Worm (Caenorhabditis elegans) whole organism, L4 larva: ENCODE measurements around the gene T24H10.1.

Experiments used
- T20F7.1 ChIP-seq: fragments of 200-800 bp; sonication (Bioruptor generic); optimal IDR thresholded peaks from 2 replicates; lab custom pipeline; 2018; ENCODE audit warnings: mild to moderate bottlenecking, missing genetic modification characterization, missing compliant biosample characterization
- daf-12 ChIP-seq: fragments of 150-350 bp; optimal IDR thresholded peaks from 2 replicates; lab custom pipeline; 2014; ENCODE audit warnings: missing biosample characterization, missing genetic modification reagents, missing genetic modification characterization
- dpl-1 ChIP-seq: fragments of 150-350 bp; optimal IDR thresholded peaks from 2 replicates; lab custom pipeline; 2014; ENCODE audit warnings: missing biosample characterization, missing genetic modification reagents, missing genetic modification characterization
- egl-27 ChIP-seq: sonication (generic microtip); optimal IDR thresholded peaks from 3 replicates; lab custom pipeline; 2017; ENCODE audit warnings: missing biosample characterization, missing genetic modification reagents, missing genetic modification characterization
- fos-1 ChIP-seq: fragments of 150-350 bp; optimal IDR thresholded peaks from 2 replicates; lab custom pipeline; 2014; ENCODE audit warnings: missing biosample characterization, missing genetic modification characterization
- nhr-77 ChIP-seq: fragments of 150-350 bp; optimal IDR thresholded peaks from 2 replicates; lab custom pipeline; 2014; ENCODE audit warnings: missing biosample characterization, missing genetic modification characterization
- ztf-11 ChIP-seq: fragments of 150-350 bp; optimal IDR thresholded peaks from 2 replicates; lab custom pipeline; 2014; ENCODE audit warnings: missing biosample characterization, missing genetic modification characterization

- TF ChIP-seq daf-12 (tag; lab: Kevin White, UChicago) (no peak), dpl-1 (GFP tag; lab: Kevin White, UChicago) (no peak), ztf-11 (no peak), egl-27 (tag; lab: Kevin White, UChicago) (no peak), fos-1 (no peak), nhr-77 (tag; lab: Kevin White, UChicago) (no peak), T20F7.1 (GFP tag; lab: Kevin White, UChicago) (no peak)
Measured at ce11 chrII:9076098-9076879, 22.9 kb upstream of the T24H10.1 start.
